Fruit fly (Drosophila melanogaster) whole organism, embryonic: Measurements from ENCODE around the gene CG9682.

Experiments
- CG10959 ChIP-seq: fragments of 200-800 bp; sonication (Bioruptor generic); IDR thresholded peaks from 2 replicates; pipeline ENCODE4 v1.3.6; 2022; ENCODE audit warnings: missing biosample characterization, missing genetic modification characterization
- CG11247 ChIP-seq: fragments of 200-800 bp; sonication (Bioruptor generic); IDR thresholded peaks from 2 replicates; pipeline ENCODE4 v1.3.6; 2022; ENCODE audit warnings: missing biosample characterization, missing genetic modification characterization
- CG12219 ChIP-seq: fragments of 200-800 bp; sonication (Bioruptor generic); optimal IDR thresholded peaks from 3 replicates; lab custom pipeline; 2018; ENCODE audit warnings: missing biosample characterization, mild to moderate bottlenecking, missing genetic modification characterization
- CG12391 ChIP-seq: fragments of 200-800 bp; sonication (Bioruptor generic); optimal IDR thresholded peaks from 3 replicates; lab custom pipeline; 2018; ENCODE audit warnings: missing biosample characterization, mild to moderate bottlenecking, missing genetic modification characterization, moderate library complexity
- CG12744 ChIP-seq: fragments of 200-800 bp; sonication (Bioruptor generic); optimal IDR thresholded peaks from 2 replicates; lab custom pipeline; 2016; ENCODE audit warnings: missing biosample characterization, missing genetic modification characterization
- CG12942 ChIP-seq: fragments of 200-800 bp; sonication (Bioruptor generic); optimal IDR thresholded peaks from 3 replicates; lab custom pipeline; 2016; ENCODE audit warnings: missing biosample characterization, missing genetic modification characterization
- CG14014 ChIP-seq: fragments of 200-800 bp; sonication (Bioruptor generic); IDR thresholded peaks from 2 replicates; pipeline ENCODE4 v1.3.6; 2022; ENCODE audit warnings: missing biosample characterization, missing genetic modification characterization
- CG16863 ChIP-seq: fragments of 200-800 bp; sonication (Bioruptor generic); optimal IDR thresholded peaks from 3 replicates; lab custom pipeline; 2016; ENCODE audit warnings: missing biosample characterization, missing genetic modification characterization
- CG18619 ChIP-seq: fragments of 200-800 bp; sonication (Bioruptor generic); optimal IDR thresholded peaks from 3 replicates; lab custom pipeline; 2017; ENCODE audit warnings: missing biosample characterization, mild to moderate bottlenecking, missing genetic modification characterization
- CG18764 ChIP-seq: fragments of 200-800 bp; sonication (Bioruptor generic); optimal IDR thresholded peaks from 3 replicates; lab custom pipeline; 2016; ENCODE audit warnings: missing biosample characterization, missing genetic modification characterization
- CG2199 ChIP-seq: fragments of 200-800 bp; sonication (Bioruptor generic); IDR thresholded peaks from 3 replicates; pipeline ENCODE4 v1.3.6; 2022; ENCODE audit warnings: missing biosample characterization, missing genetic modification characterization
- CG2889 ChIP-seq: fragments of 200-800 bp; sonication (Bioruptor generic); IDR thresholded peaks from 3 replicates; pipeline ENCODE4 v1.3.6; 2022; ENCODE audit warnings: missing biosample characterization, missing genetic modification characterization
- CG31224 ChIP-seq: fragments of 200-800 bp; sonication (Bioruptor generic); IDR thresholded peaks from 2 replicates; pipeline ENCODE4 v1.3.6; 2022; ENCODE audit warnings: missing biosample characterization, missing genetic modification characterization
- CG3163 ChIP-seq: fragments of 200-800 bp; sonication (Bioruptor generic); optimal IDR thresholded peaks from 3 replicates; lab custom pipeline; 2016; ENCODE audit warnings: missing biosample characterization, missing genetic modification characterization
- CG32532 ChIP-seq: fragments of 200-800 bp; sonication (Bioruptor generic); IDR thresholded peaks from 2 replicates; pipeline ENCODE4 v1.3.6; 2022; ENCODE audit warnings: missing biosample characterization, missing genetic modification characterization
- CG32772 ChIP-seq: fragments of 200-800 bp; sonication (Bioruptor generic); IDR thresholded peaks from 2 replicates; pipeline ENCODE4 v1.3.6; 2022; ENCODE audit warnings: missing biosample characterization, missing genetic modification characterization
- CG4404 ChIP-seq: fragments of 200-800 bp; sonication (Bioruptor generic); IDR thresholded peaks from 2 replicates; pipeline ENCODE4 v1.3.6; 2022; ENCODE audit warnings: missing biosample characterization, missing genetic modification characterization
- CG6791 ChIP-seq: fragments of 200-800 bp; sonication (Bioruptor generic); IDR thresholded peaks from 3 replicates; pipeline ENCODE4 v1.3.6; 2022; ENCODE audit warnings: missing biosample characterization, missing genetic modification characterization; ENCODE audit not compliant: partially characterized antibody
- CG7357 ChIP-seq: fragments of 200-800 bp; sonication (Bioruptor generic); IDR thresholded peaks from 3 replicates; pipeline ENCODE4 v1.3.6; 2022; ENCODE audit warnings: missing biosample characterization, missing genetic modification characterization
- CG7786 ChIP-seq: fragments of 200-800 bp; sonication (Bioruptor generic); optimal IDR thresholded peaks from 2 replicates; lab custom pipeline; 2016; ENCODE audit warnings: missing biosample characterization, missing genetic modification characterization
- CG7839 ChIP-seq: fragments of 200-800 bp; sonication (Bioruptor generic); optimal IDR thresholded peaks from 3 replicates; lab custom pipeline; 2018; ENCODE audit warnings: missing biosample characterization, mild to moderate bottlenecking, missing genetic modification characterization, moderate library complexity
- CG8089 ChIP-seq: fragments of 200-800 bp; sonication (Bioruptor generic); optimal IDR thresholded peaks from 3 replicates; lab custom pipeline; 2016; ENCODE audit warnings: missing biosample characterization, missing genetic modification characterization
- CG9797 ChIP-seq: fragments of 200-800 bp; sonication (Bioruptor generic); optimal IDR thresholded peaks from 3 replicates; lab custom pipeline; 2018; ENCODE audit warnings: missing biosample characterization, mild to moderate bottlenecking, missing genetic modification characterization
- D19A ChIP-seq: fragments of 200-800 bp; optimal IDR thresholded peaks from 3 replicates; lab custom pipeline; 2019; ENCODE audit warnings: missing biosample characterization, mild to moderate bottlenecking, missing genetic modification characterization, moderate library complexity
- Eip74EF ChIP-seq, 2 experiments: fragments of 200-800 bp in 1 of 2; fragments of >200 bp in 1 of 2; sonication (Bioruptor generic) in 1 of 2; optimal IDR thresholded peaks; 2 replicates each; lab custom pipeline; 2017 to 2019; ENCODE audit warnings: missing biosample characterization in 2 of 2, missing genetic modification characterization in 2 of 2, mild to moderate bottlenecking in 1 of 2, moderate library complexity in 1 of 2
- Hey ChIP-seq: fragments of 200-800 bp; sonication (Bioruptor generic); optimal IDR thresholded peaks from 3 replicates; lab custom pipeline; 2018; ENCODE audit warnings: missing biosample characterization, mild to moderate bottlenecking, missing genetic modification characterization
- Neu2 ChIP-seq: fragments of 200-800 bp; sonication (Bioruptor generic); optimal IDR thresholded peaks from 3 replicates; lab custom pipeline; 2016; ENCODE audit warnings: missing biosample characterization, missing genetic modification characterization, borderline replicate concordance
- Oli ChIP-seq: fragments of 200-800 bp; sonication (Bioruptor generic); optimal IDR thresholded peaks from 2 replicates; lab custom pipeline; 2018; ENCODE audit warnings: missing biosample characterization, mild to moderate bottlenecking, missing genetic modification characterization, moderate library complexity
- Rfx ChIP-seq: fragments of 200-800 bp; sonication (Bioruptor generic); IDR thresholded peaks from 2 replicates; pipeline ENCODE4 v1.3.6; 2022; ENCODE audit warnings: missing biosample characterization, missing genetic modification characterization
- TFAM ChIP-seq: fragments of 200-800 bp; sonication (Bioruptor generic); optimal IDR thresholded peaks from 2 replicates; lab custom pipeline; 2017; ENCODE audit warnings: missing biosample characterization, missing genetic modification characterization, inconsistent platforms
- YL-1 ChIP-seq: fragments of 200-800 bp; sonication (Bioruptor generic); optimal IDR thresholded peaks from 3 replicates; lab custom pipeline; 2017; ENCODE audit warnings: missing biosample characterization, mild to moderate bottlenecking, missing genetic modification characterization
- dimm ChIP-seq: fragments of 200-800 bp; sonication (Bioruptor generic); IDR thresholded peaks from 2 replicates; pipeline ENCODE4 v1.3.6; 2022; ENCODE audit warnings: missing biosample characterization, missing genetic modification characterization
- dmrt99B ChIP-seq: fragments of 200-800 bp; sonication (Bioruptor generic); optimal IDR thresholded peaks from 2 replicates; lab custom pipeline; 2018; ENCODE audit warnings: missing biosample characterization, mild to moderate bottlenecking, missing genetic modification characterization, moderate library complexity
- fd64A ChIP-seq: fragments of 200-800 bp; sonication (Bioruptor generic); optimal IDR thresholded peaks from 3 replicates; lab custom pipeline; 2018; ENCODE audit warnings: missing biosample characterization, mild to moderate bottlenecking, missing genetic modification characterization
- fd96Cb ChIP-seq: fragments of 200-800 bp; sonication (Bioruptor generic); optimal IDR thresholded peaks from 2 replicates; lab custom pipeline; 2018; ENCODE audit warnings: missing biosample characterization, mild to moderate bottlenecking, missing genetic modification characterization, moderate library complexity
- gce ChIP-seq: fragments of 200-800 bp; sonication (Bioruptor generic); IDR thresholded peaks from 3 replicates; pipeline ENCODE4 v1.3.6; 2022; ENCODE audit warnings: missing biosample characterization, missing genetic modification characterization
- hkb ChIP-seq, 2 experiments: fragments of 200-800 bp in 1 of 2; fragments of >200 bp in 1 of 2; sonication (Bioruptor generic) in 1 of 2; IDR thresholded peaks in 1 of 2; optimal IDR thresholded peaks in 1 of 2; 2 replicates each; pipeline versions ENCODE4 v1.3.6 to Lab custom; 2017 to 2022; ENCODE audit warnings: missing biosample characterization in 1 of 2, missing genetic modification characterization in 1 of 2
- klu ChIP-seq: fragments of 200-800 bp; sonication (Bioruptor generic); IDR thresholded peaks from 2 replicates; pipeline ENCODE4 v1.3.6; 2022; ENCODE audit warnings: missing biosample characterization, missing genetic modification characterization
- lab ChIP-seq: fragments of 200-800 bp; sonication (Bioruptor generic); optimal IDR thresholded peaks from 3 replicates; lab custom pipeline; 2017; ENCODE audit warnings: missing biosample characterization, missing genetic modification characterization, mild to moderate bottlenecking, moderate library complexity, missing genetic modification reagents
- lilli ChIP-seq: fragments of 200-800 bp; sonication (Bioruptor generic); optimal IDR thresholded peaks from 3 replicates; lab custom pipeline; 2016; ENCODE audit warnings: missing biosample characterization, missing genetic modification characterization
- lmd ChIP-seq: fragments of 200-800 bp; sonication (Bioruptor generic); IDR thresholded peaks from 2 replicates; pipeline ENCODE4 v1.3.6; 2022; ENCODE audit warnings: missing biosample characterization, missing genetic modification characterization
- luna ChIP-seq: fragments of 200-800 bp; sonication (Bioruptor generic); optimal IDR thresholded peaks from 2 replicates; lab custom pipeline; 2016; ENCODE audit warnings: missing biosample characterization, missing genetic modification characterization
- pho ChIP-seq: fragments of 200-800 bp; sonication (Bioruptor generic); optimal IDR thresholded peaks from 2 replicates; lab custom pipeline; 2016; ENCODE audit warnings: missing biosample characterization, missing genetic modification characterization
- pita ChIP-seq: fragments of 200-800 bp; sonication (Bioruptor generic); optimal IDR thresholded peaks from 2 replicates; lab custom pipeline; 2017; ENCODE audit warnings: missing biosample characterization, mild to moderate bottlenecking, missing genetic modification characterization
- sens-2 ChIP-seq: fragments of 200-800 bp; sonication (Bioruptor generic); IDR thresholded peaks from 2 replicates; pipeline ENCODE4 v1.3.6; 2022; ENCODE audit warnings: missing biosample characterization, missing genetic modification characterization
- shn ChIP-seq: fragments of 200-800 bp; sonication (Bioruptor generic); optimal IDR thresholded peaks from 3 replicates; lab custom pipeline; 2016; ENCODE audit warnings: missing biosample characterization, missing genetic modification characterization
- slbo ChIP-seq: fragments of 200-800 bp; sonication (Bioruptor generic); IDR thresholded peaks from 2 replicates; pipeline ENCODE4 v1.3.6; 2022; ENCODE audit warnings: missing biosample characterization, missing genetic modification characterization
- trem ChIP-seq: fragments of 200-800 bp; optimal IDR thresholded peaks from 3 replicates; lab custom pipeline; 2019; ENCODE audit warnings: missing biosample characterization, mild to moderate bottlenecking, missing genetic modification characterization, moderate library complexity
- unc-4 ChIP-seq: fragments of 200-800 bp; sonication (Bioruptor generic); IDR thresholded peaks from 2 replicates; pipeline ENCODE4 v1.3.6; 2022; ENCODE audit warnings: missing biosample characterization, missing genetic modification characterization; ENCODE audit not compliant: partially characterized antibody
- vnd ChIP-seq: fragments of 200-800 bp; sonication (Bioruptor generic); IDR thresholded peaks from 3 replicates; pipeline ENCODE4 v1.3.6; 2022; ENCODE audit warnings: missing biosample characterization, missing genetic modification characterization; ENCODE audit not compliant: partially characterized antibody
- wek ChIP-seq: fragments of 200-800 bp; sonication (Bioruptor generic); optimal IDR thresholded peaks from 3 replicates; lab custom pipeline; 2018; ENCODE audit warnings: missing biosample characterization, mild to moderate bottlenecking, missing genetic modification characterization, moderate library complexity

CG9682 gene

dm6 chr3R:30235253-30235652 lies 15.5 kb upstream of the CG9682 start (continued):
- TF ChIP-seq CG8089, result no peak
- no peak; the same call in 1 of the 2 replicates for TF ChIP-seq sens-2 (GFP tag; lab: Robert Waterston, UW)
- TF ChIP-seq lab, result peak; percentile 41
- TF ChIP-seq CG12219 (GFP tag; lab: Kevin White, UChicago), result no peak
- peak; percentile 2 for TF ChIP-seq fd96Cb (tag; lab: Kevin White, UChicago)
- TF ChIP-seq CG3163 (GFP tag; lab: Kevin White, UChicago), result no peak
- no peak for TF ChIP-seq Eip74EF (GFP tag; optimal IDR thresholded peaks at IDR 0.05; lab: Kevin White, UChicago)
- peak; percentile 54 for TF ChIP-seq CG7839 (tag; lab: Kevin White, UChicago)
- no peak for TF ChIP-seq Hey (tag; lab: Kevin White, UChicago)
- TF ChIP-seq CG31224 (GFP tag; lab: Robert Waterston, UW), result 0 out of 2 replicates have a peak, but pooled peaks have one; percentile 13
- TF ChIP-seq TFAM (GFP tag; lab: Kevin White, UChicago), result no peak
- TF ChIP-seq dimm (GFP tag; lab: Robert Waterston, UW), result no peak
- TF ChIP-seq CG6791, result no peak
- no peak for TF ChIP-seq YL-1 (GFP tag; lab: Kevin White, UChicago)
- TF ChIP-seq CG4404 (GFP tag; lab: Robert Waterston, UW), result no peak
- TF ChIP-seq CG10959 (GFP tag; lab: Robert Waterston, UW), result no peak
- TF ChIP-seq klu (GFP tag; lab: Robert Waterston, UW), result no peak
- TF ChIP-seq unc-4, result no peak
- TF ChIP-seq slbo (GFP tag; lab: Robert Waterston, UW), result peak; percentile 41
- TF ChIP-seq Rfx (GFP tag; lab: Robert Waterston, UW), result no peak
- TF ChIP-seq CG7357, result no peak
- TF ChIP-seq CG18764 (GFP tag; lab: Kevin White, UChicago), result no peak
- TF ChIP-seq lilli (GFP tag; lab: Kevin White, UChicago), result no peak
- no peak for TF ChIP-seq CG12942 (GFP tag; lab: Kevin White, UChicago)
- no peak for TF ChIP-seq Neu2 (GFP tag; lab: Kevin White, UChicago)
- TF ChIP-seq CG32532 (GFP tag; lab: Robert Waterston, UW), result no peak
- TF ChIP-seq trem (tag; lab: Kevin White, UChicago), result no peak
- TF ChIP-seq pita (GFP tag; lab: Kevin White, UChicago), result no peak
- no peak for TF ChIP-seq hkb (optimal IDR thresholded peaks at IDR 0.05; lab: Kevin White, UChicago)
- TF ChIP-seq hkb (GFP tag; IDR thresholded peaks at IDR 0.05; lab: Robert Waterston, UW), result peak; percentile 57
- TF ChIP-seq vnd, result no peak
- no peak for TF ChIP-seq luna (GFP tag; lab: Kevin White, UChicago)
- TF ChIP-seq CG11247, result no peak
- TF ChIP-seq CG9797 (GFP tag; lab: Kevin White, UChicago), result no peak
- TF ChIP-seq CG7786 (GFP tag; lab: Kevin White, UChicago), result no peak
- TF ChIP-seq CG14014 (GFP tag; lab: Robert Waterston, UW), result peak; percentile 23; the same call in 1 of the 2 replicates
- TF ChIP-seq CG12744 (GFP tag; lab: Kevin White, UChicago), result no peak
- peak; percentile 29 for TF ChIP-seq D19A (tag; lab: Kevin White, UChicago)
- peak; percentile 60 for TF ChIP-seq dmrt99B
- TF ChIP-seq CG12391, result peak; percentile 39
- 0 out of 3 replicates have a peak, but pooled peaks have one; percentile 28 for TF ChIP-seq CG2889 (GFP tag; lab: Robert Waterston, UW)
- no peak for TF ChIP-seq shn (GFP tag; lab: Kevin White, UChicago)
- 0 out of 2 replicates have a peak, but pooled peaks have one; percentile 10 for TF ChIP-seq CG32772
- TF ChIP-seq fd64A, result no peak
- TF ChIP-seq Oli, result peak; percentile 27
- no peak for TF ChIP-seq gce (GFP tag; lab: Robert Waterston, UW)
- TF ChIP-seq wek (GFP tag; lab: Kevin White, UChicago), result no peak
- TF ChIP-seq pho (GFP tag; lab: Kevin White, UChicago), result no peak
- no peak for TF ChIP-seq CG18619
- no peak for TF ChIP-seq lmd
- no peak for TF ChIP-seq CG16863 (GFP tag; lab: Kevin White, UChicago)
- no peak for TF ChIP-seq CG2199
